Fruit fly (Drosophila melanogaster): Measurements from ENCODE around the gene CG9550.

DNA sequence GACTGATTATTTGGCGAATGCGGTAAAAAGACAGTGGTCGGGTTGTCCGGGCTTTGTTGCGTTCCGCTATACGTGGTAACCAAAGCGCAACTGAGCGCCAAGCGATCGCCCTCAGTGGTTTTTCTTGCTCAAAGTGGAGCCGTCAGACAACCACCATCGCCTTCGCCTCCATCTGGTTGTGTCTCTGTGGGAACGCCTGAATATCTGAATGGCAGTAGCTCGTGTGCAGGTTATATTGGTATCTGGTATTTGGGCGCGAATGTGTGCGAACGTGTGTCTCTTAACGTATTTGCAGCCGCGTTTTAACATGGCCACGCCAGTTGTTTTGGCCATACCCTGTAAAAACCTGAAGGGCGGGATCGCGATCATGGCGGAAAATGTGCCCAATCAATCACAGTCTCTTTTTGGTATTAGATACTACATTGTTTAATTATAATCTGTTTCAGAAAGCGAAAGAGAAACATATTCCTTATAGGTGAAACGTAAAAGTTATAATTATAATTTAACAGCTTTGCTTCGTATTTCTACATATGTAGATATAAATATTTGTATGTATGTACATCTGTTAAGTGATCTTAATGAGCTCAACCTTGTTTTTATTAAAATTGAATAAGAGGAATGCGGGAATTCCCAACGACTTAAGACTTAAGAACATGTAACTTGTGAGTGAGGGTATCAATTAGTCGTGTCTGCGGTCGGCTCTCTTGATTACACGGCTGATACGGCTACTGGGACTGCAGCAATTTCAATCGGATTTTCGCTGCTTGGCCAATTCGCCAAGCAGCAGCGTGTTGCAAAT is 24.7 kb upstream of the CG9550 start:
- no peak for TF ChIP-seq CG8478 (optimal IDR thresholded peaks at IDR 0.05)
- TF ChIP-seq psq (optimal IDR thresholded peaks at IDR 0.05) = no peak

All from whole organism.